Worm (Caenorhabditis elegans) whole organism, mixed stage, embryonic: ENCODE measurements around the gene C08E8.4.

ENCODE experiments used
- M03D4.4 ChIP-seq: sonication (generic microtip); optimal IDR thresholded peaks from 2 replicates; lab custom pipeline; 2017; ENCODE audit warnings: mild to moderate bottlenecking, missing genetic modification characterization, missing compliant biosample characterization
- bed-3 ChIP-seq: fragments of 200-800 bp; sonication (Bioruptor generic); optimal IDR thresholded peaks from 3 replicates; lab custom pipeline; 2018; ENCODE audit warnings: mild to moderate bottlenecking, missing genetic modification characterization, moderate library complexity, missing compliant biosample characterization
- blmp-1 ChIP-seq: fragments of 150-350 bp; optimal IDR thresholded peaks from 2 replicates; lab custom pipeline; 2014; ENCODE audit warnings: missing biosample characterization, missing genetic modification characterization
- ceh-39 ChIP-seq: fragments of 150-350 bp; optimal IDR thresholded peaks from 2 replicates; lab custom pipeline; 2014; ENCODE audit warnings: missing biosample characterization, missing genetic modification characterization
- ceh-43 ChIP-seq: fragments of 200-800 bp; sonication (Bioruptor generic); optimal IDR thresholded peaks from 2 replicates; lab custom pipeline; 2018; ENCODE audit warnings: mild to moderate bottlenecking, missing genetic modification characterization, moderate library complexity, missing compliant biosample characterization
- ceh-83 ChIP-seq: fragments of 200-800 bp; sonication (Bioruptor generic); optimal IDR thresholded peaks from 2 replicates; lab custom pipeline; 2018; ENCODE audit warnings: mild to moderate bottlenecking, missing genetic modification characterization, missing compliant biosample characterization
- ces-1 ChIP-seq: fragments of 150-350 bp; optimal IDR thresholded peaks from 2 replicates; lab custom pipeline; 2014; ENCODE audit warnings: missing biosample characterization, missing genetic modification reagents, missing genetic modification characterization
- cnd-1 ChIP-seq: fragments of 200-800 bp; sonication (Bioruptor generic); optimal IDR thresholded peaks from 2 replicates; lab custom pipeline; 2018; ENCODE audit warnings: mild to moderate bottlenecking, missing genetic modification characterization, missing compliant biosample characterization
- drap-1 ChIP-seq: fragments of 200-800 bp; sonication (Bioruptor generic); optimal IDR thresholded peaks from 3 replicates; lab custom pipeline; 2018; ENCODE audit warnings: mild to moderate bottlenecking, missing genetic modification characterization, missing compliant biosample characterization
- elt-1 ChIP-seq: sonication (generic microtip); optimal IDR thresholded peaks from 2 replicates; lab custom pipeline; 2017; ENCODE audit warnings: missing genetic modification characterization, mild to moderate bottlenecking, missing compliant biosample characterization, antibody characterized with exemption, moderate library complexity, borderline replicate concordance; ENCODE audit not compliant: insufficient read depth
- elt-3 ChIP-seq: fragments of 150-350 bp; optimal IDR thresholded peaks from 2 replicates; lab custom pipeline; 2014; ENCODE audit warnings: missing biosample characterization, missing genetic modification characterization
- flh-1 ChIP-seq: fragments of 200-800 bp; sonication (Bioruptor generic); optimal IDR thresholded peaks from 2 replicates; lab custom pipeline; 2018; ENCODE audit warnings: mild to moderate bottlenecking, missing genetic modification characterization, moderate library complexity, missing compliant biosample characterization
- ham-2 ChIP-seq: fragments of 200-800 bp; sonication (Bioruptor generic); optimal IDR thresholded peaks from 2 replicates; lab custom pipeline; 2018; ENCODE audit warnings: mild to moderate bottlenecking, missing genetic modification characterization, missing compliant biosample characterization
- hlh-1 ChIP-seq: fragments of 150-350 bp; optimal IDR thresholded peaks from 2 replicates; lab custom pipeline; 2014; ENCODE audit warnings: missing biosample characterization, missing genetic modification reagents, missing genetic modification characterization
- lin-13 ChIP-seq: fragments of 150-350 bp; optimal IDR thresholded peaks from 2 replicates; lab custom pipeline; 2014; ENCODE audit warnings: missing biosample characterization, missing genetic modification characterization
- lin-32 ChIP-seq: fragments of 200-800 bp; sonication (Bioruptor generic); optimal IDR thresholded peaks from 2 replicates; lab custom pipeline; 2018; ENCODE audit warnings: mild to moderate bottlenecking, missing genetic modification characterization, missing compliant biosample characterization
- lsy-2 ChIP-seq: fragments of 150-350 bp; optimal IDR thresholded peaks from 2 replicates; lab custom pipeline; 2014; ENCODE audit warnings: missing biosample characterization, missing genetic modification characterization
- mab-5 ChIP-seq: fragments of 150-350 bp; optimal IDR thresholded peaks from 2 replicates; lab custom pipeline; 2014; ENCODE audit warnings: missing biosample characterization, missing genetic modification characterization
- mep-1 ChIP-seq: fragments of 150-350 bp; optimal IDR thresholded peaks from 2 replicates; lab custom pipeline; 2017; ENCODE audit warnings: missing biosample characterization, missing genetic modification reagents, missing genetic modification characterization, inconsistent platforms
- mls-2 ChIP-seq: sonication (generic microtip); optimal IDR thresholded peaks from 2 replicates; lab custom pipeline; 2016; ENCODE audit warnings: mild to moderate bottlenecking, missing genetic modification characterization, moderate library complexity, missing compliant biosample characterization
- nhr-12 ChIP-seq: fragments of 150-350 bp; optimal IDR thresholded peaks from 2 replicates; lab custom pipeline; 2014; ENCODE audit warnings: missing biosample characterization, missing genetic modification characterization
- nhr-2 ChIP-seq: fragments of 150-350 bp; optimal IDR thresholded peaks from 2 replicates; lab custom pipeline; 2014; ENCODE audit warnings: missing biosample characterization, missing genetic modification characterization
- nhr-237 ChIP-seq: fragments of 150-350 bp; optimal IDR thresholded peaks from 2 replicates; lab custom pipeline; 2014; ENCODE audit warnings: missing biosample characterization, missing genetic modification characterization
- nhr-28 ChIP-seq: fragments of 150-350 bp; optimal IDR thresholded peaks from 2 replicates; lab custom pipeline; 2014; ENCODE audit warnings: missing biosample characterization, missing genetic modification characterization
- sem-2 ChIP-seq: fragments of 200-800 bp; sonication (Bioruptor generic); optimal IDR thresholded peaks from 2 replicates; lab custom pipeline; 2018; ENCODE audit warnings: mild to moderate bottlenecking, missing genetic modification characterization, missing compliant biosample characterization
- snpc-4 ChIP-seq: fragments of 150-350 bp; optimal IDR thresholded peaks from 2 replicates; lab custom pipeline; 2014; ENCODE audit warnings: missing biosample characterization, missing genetic modification characterization
- sptf-1 ChIP-seq: sonication (generic microtip); optimal IDR thresholded peaks from 2 replicates; lab custom pipeline; 2017; ENCODE audit warnings: mild to moderate bottlenecking, missing genetic modification characterization, moderate library complexity, missing compliant biosample characterization
- tbx-8 ChIP-seq: fragments of 200-800 bp; sonication (Bioruptor generic); optimal IDR thresholded peaks from 2 replicates; lab custom pipeline; 2018; ENCODE audit warnings: mild to moderate bottlenecking, missing genetic modification characterization, moderate library complexity, missing compliant biosample characterization
- unc-120 ChIP-seq: sonication (generic microtip); optimal IDR thresholded peaks from 2 replicates; lab custom pipeline; 2017; ENCODE audit warnings: missing genetic modification characterization, missing compliant biosample characterization; ENCODE audit not compliant: poor library complexity, severe bottlenecking
- unc-39 ChIP-seq: fragments of 150-350 bp; optimal IDR thresholded peaks from 2 replicates; lab custom pipeline; 2014; ENCODE audit warnings: missing biosample characterization, missing genetic modification characterization
- zip-8 ChIP-seq: fragments of 150-350 bp; optimal IDR thresholded peaks from 2 replicates; lab custom pipeline; 2014; ENCODE audit warnings: missing biosample characterization, missing genetic modification characterization
- ztf-11 ChIP-seq: fragments of 150-350 bp; optimal IDR thresholded peaks from 2 replicates; lab custom pipeline; 2014; ENCODE audit warnings: missing biosample characterization, missing genetic modification characterization

Gene C08E8.4

DNA sequence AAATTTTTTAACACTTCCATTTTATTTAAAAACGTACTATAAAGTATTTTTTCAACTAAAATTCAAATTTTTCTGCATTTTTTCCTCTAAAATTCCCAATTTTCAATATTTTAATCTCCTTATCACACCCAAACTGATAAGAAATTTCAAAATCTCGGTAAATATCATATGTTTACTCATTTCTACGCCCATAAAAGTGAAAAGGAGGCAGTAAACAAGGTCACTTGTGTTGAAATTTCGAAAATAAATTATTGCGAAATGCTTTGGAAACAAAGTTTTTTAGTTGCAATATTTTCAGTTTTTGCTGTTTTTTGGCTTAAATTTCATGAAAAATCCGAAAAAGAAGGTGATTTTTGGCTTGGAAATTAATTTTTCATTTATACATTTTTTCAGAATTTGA, at the start of gene C08E8.4:
C08E8.4 (plus strand) TSS at position 268 of the 400 bp plus-strand sequence.
- TF ChIP-seq elt-3 (peak; percentile 16), blmp-1 (tag; lab: Kevin White, UChicago) (no peak)

DNA sequence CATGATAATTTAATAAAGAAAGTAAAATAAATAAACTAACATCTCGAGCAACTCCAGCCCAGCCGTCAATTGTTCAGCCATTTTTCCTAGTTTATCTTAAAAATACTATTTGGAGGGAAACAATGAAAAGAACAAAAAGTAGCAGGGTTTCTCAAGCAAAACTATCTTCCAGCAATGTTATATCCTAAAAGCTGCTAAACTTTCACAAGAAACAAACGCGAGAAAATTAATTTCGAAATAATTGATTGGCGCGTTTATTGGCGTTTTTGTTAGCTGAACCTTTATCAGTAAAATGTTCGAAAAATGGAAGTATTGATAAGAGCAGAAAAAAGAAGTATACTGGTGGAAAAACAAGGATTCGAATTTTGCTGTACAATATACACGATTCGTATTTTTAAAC, 48.4 kb upstream of the C08E8.4 start, which contains the start of gene B0462.5:
B0462.5 (minus strand) TSS at position 101 of the 400 bp plus-strand sequence.
- TF ChIP-seq ham-2 (GFP tag; lab: Kevin White, UChicago), result no peak

DNA sequence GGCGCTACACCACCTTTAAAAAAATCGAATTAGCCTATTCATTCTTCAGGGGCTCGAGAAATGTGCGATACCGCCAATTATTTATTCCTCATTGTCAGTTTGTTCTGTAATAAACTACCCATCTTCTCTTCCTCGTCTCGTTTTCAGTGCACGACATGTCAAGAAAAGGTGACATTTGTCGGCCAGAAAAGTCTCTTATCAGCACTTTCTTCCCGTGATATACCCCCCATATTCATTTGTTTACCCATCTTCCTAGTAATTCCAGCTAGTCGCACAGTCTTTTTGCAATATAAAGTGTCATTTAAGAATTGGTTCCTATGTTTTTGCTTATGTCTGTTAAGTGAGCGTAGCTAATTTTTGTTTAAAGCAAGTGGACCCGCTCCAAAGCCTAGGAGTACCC, 47.1 kb upstream of the C08E8.4 start:
- TF ChIP-seq flh-1 (no peak), sem-2 (GFP tag; lab: Kevin White, UChicago) (no peak), cnd-1 (tag; lab: Kevin White, UChicago) (no peak), mls-2 (tag; lab: Kevin White, UChicago) (no peak), sptf-1 (tag; lab: Kevin White, UChicago) (no peak), ceh-83 (GFP tag; lab: Kevin White, UChicago) (no peak), nhr-2 (tag; lab: Kevin White, UChicago) (no peak), blmp-1 (tag; lab: Kevin White, UChicago) (no peak), hlh-1 (tag; lab: Kevin White, UChicago) (no peak)

DNA sequence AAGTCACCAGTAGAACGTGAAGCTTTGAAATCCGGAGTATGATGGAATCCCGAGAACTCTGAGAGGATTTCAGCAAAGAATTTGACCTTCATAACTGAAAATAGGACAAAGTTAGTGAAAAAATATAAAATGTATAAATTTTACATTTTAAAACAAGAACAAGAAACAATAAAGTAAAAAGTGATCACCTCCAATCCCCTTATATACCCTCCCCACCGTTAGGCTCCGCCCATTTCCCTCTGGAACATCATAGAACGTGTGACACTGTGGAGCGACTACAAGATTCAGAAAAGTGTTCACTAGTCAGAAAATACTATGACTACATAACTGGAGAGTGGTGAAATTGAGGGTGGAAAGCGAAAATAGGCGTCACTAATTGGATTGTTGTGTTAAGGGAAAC, 40.6 kb upstream of the C08E8.4 start, which contains the start of gene B0462.4:
B0462.4 (minus strand) TSS at position 101 of the 400 bp plus-strand sequence.
- TF ChIP-seq lsy-2 (no peak), sem-2 (GFP tag; lab: Kevin White, UChicago) (no peak), nhr-2 (tag; lab: Kevin White, UChicago) (no peak), elt-3 (no peak), blmp-1 (tag; lab: Kevin White, UChicago) (no peak), lin-13 (tag; lab: Kevin White, UChicago) (no peak), ceh-83 (GFP tag; lab: Kevin White, UChicago) (no peak), mab-5 (tag; lab: Kevin White, UChicago) (no peak), ceh-39 (no peak), ceh-43 (GFP tag; lab: Kevin White, UChicago) (no peak), snpc-4 (tag; lab: Kevin White, UChicago) (no peak), M03D4.4 (tag; lab: Kevin White, UChicago) (no peak), unc-39 (tag; lab: Kevin White, UChicago) (no peak), lin-32 (no peak), nhr-237 (tag; lab: Kevin White, UChicago) (no peak), mls-2 (tag; lab: Kevin White, UChicago) (no peak), unc-120 (no peak), cnd-1 (tag; lab: Kevin White, UChicago) (no peak)

DNA sequence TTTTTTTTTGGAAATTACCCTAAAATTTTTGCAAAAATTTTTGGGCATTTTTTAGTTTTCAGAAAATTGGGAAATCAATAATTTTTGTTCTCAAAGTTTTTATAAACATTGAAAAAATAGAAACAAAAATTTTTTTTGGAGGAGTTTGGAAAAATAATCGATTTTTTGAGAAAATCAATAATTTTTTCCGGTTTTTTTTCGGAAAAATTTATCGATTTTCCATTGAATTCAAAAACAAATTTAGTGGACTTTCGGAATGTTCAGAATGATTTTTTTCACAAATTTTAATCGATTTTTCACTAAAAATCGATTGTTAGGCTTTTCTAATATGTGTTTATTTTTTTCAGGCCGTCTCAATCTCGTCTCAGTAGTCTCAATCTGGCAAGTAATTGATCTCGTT, 34.0 kb upstream of the C08E8.4 start:
- no peak for TF ChIP-seq flh-1
- TF ChIP-seq blmp-1 (tag; lab: Kevin White, UChicago), result no peak
- no peak for TF ChIP-seq M03D4.4 (tag; lab: Kevin White, UChicago)
- no peak for TF ChIP-seq nhr-12
- TF ChIP-seq ces-1 (GFP tag; lab: Kevin White, UChicago), result no peak
- no peak for TF ChIP-seq mab-5 (tag; lab: Kevin White, UChicago)
- no peak for TF ChIP-seq hlh-1 (tag; lab: Kevin White, UChicago)
- no peak for TF ChIP-seq elt-3
- TF ChIP-seq tbx-8 (GFP tag; lab: Kevin White, UChicago), result no peak
- no peak for TF ChIP-seq snpc-4 (tag; lab: Kevin White, UChicago)
- TF ChIP-seq lin-32, result no peak
- no peak for TF ChIP-seq sem-2 (GFP tag; lab: Kevin White, UChicago)
- no peak for TF ChIP-seq lsy-2
- TF ChIP-seq ceh-83 (GFP tag; lab: Kevin White, UChicago), result no peak
- no peak for TF ChIP-seq sptf-1 (tag; lab: Kevin White, UChicago)
- TF ChIP-seq nhr-237 (tag; lab: Kevin White, UChicago), result no peak
- TF ChIP-seq drap-1 (GFP tag; lab: Kevin White, UChicago), result no peak
- TF ChIP-seq, all 35 proteins: peak for 0

DNA sequence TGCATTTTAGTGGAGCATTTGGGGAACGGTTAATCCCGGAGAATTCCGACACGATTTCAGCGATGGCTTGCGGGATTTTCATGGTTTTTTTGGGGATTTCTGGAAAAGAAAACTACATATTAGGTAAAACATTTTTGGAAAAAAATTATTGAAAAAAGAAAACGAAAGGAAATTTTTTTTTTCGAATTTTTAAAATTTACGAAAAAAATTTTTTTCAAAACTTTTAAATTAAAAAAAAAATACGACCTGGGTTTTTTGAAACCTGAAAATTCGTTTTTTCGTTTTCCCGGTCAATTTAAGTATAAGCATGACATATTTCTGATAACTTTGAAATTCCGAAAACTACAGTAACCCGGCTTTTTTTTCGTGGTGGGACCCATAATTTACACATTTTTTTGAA, 31.8 kb upstream of the C08E8.4 start, which contains the start of gene C08E8.10:
C08E8.10 (minus strand) TSS at position 101 of the 400 bp plus-strand sequence.
- TF ChIP-seq tbx-8 (GFP tag; lab: Kevin White, UChicago) (no peak), lin-32 (no peak), nhr-2 (tag; lab: Kevin White, UChicago) (no peak), zip-8 (tag; lab: Kevin White, UChicago) (no peak), ces-1 (GFP tag; lab: Kevin White, UChicago) (no peak), sptf-1 (tag; lab: Kevin White, UChicago) (no peak), ceh-83 (GFP tag; lab: Kevin White, UChicago) (no peak), unc-39 (tag; lab: Kevin White, UChicago) (no peak), mep-1 (no peak), elt-3 (no peak), nhr-28 (tag; lab: Kevin White, UChicago) (no peak), cnd-1 (tag; lab: Kevin White, UChicago) (no peak), elt-1 (tag; lab: Kevin White, UChicago) (no peak), nhr-237 (tag; lab: Kevin White, UChicago) (no peak), bed-3 (GFP tag; lab: Kevin White, UChicago) (no peak), snpc-4 (tag; lab: Kevin White, UChicago) (no peak), ztf-11 (tag; lab: Kevin White, UChicago) (no peak), sem-2 (GFP tag; lab: Kevin White, UChicago) (no peak), ham-2 (GFP tag; lab: Kevin White, UChicago) (no peak)
